Worm (Caenorhabditis elegans): ENCODE data around the gene M01A8.1.

ce11 chrIII:9250729-9251128, 6.3 kb upstream of the M01A8.1 start, which contains the start of gene T02C1.2:
- no peak for TF ChIP-seq flt-1 (GFP tag; IDR thresholded peaks at IDR 0.05)
- no peak for TF ChIP-seq klf-2 (GFP tag; conservative IDR thresholded peaks at IDR 0.05)
- no peak for TF ChIP-seq med-1 (GFP tag; optimal IDR thresholded peaks at IDR 0.05; ENCODE audit: insufficient read depth)
- no peak for TF ChIP-seq ref-1 (GFP tag; conservative IDR thresholded peaks at IDR 0.05)
- no peak for TF ChIP-seq T22C8.4 (GFP tag; IDR thresholded peaks at IDR 0.05)
- no peak for TF ChIP-seq tab-1 (GFP tag; IDR thresholded peaks at IDR 0.05)

Data from whole organism, midembryonic.